Worm (Caenorhabditis elegans): ENCODE measurements around the gene F14D7.2.

- no peak for TF ChIP-seq nhr-237 (tag; optimal IDR thresholded peaks at IDR 0.05)
- no peak for TF ChIP-seq pqm-1 (tag; optimal IDR thresholded peaks at IDR 0.05)
- TF ChIP-seq jun-1 (tag; optimal IDR thresholded peaks at IDR 0.05), result no peak
- TF ChIP-seq ama-1 (optimal IDR thresholded peaks at IDR 0.05), result no peak
Measured at ce11 chrV:14289363-14289762, 4.2 kb downstream of the F14D7.2 start, which contains the start of gene F14D7.1.
